Worm (Caenorhabditis elegans) whole organism, mixed stage, embryonic: Measurements from ENCODE around the gene end-1.

ENCODE experiments used
- bed-3 ChIP-seq: fragments of 200-800 bp; sonication (Bioruptor generic); optimal IDR thresholded peaks from 3 replicates; lab custom pipeline; 2018; ENCODE audit warnings: mild to moderate bottlenecking, missing genetic modification characterization, moderate library complexity, missing compliant biosample characterization
- blmp-1 ChIP-seq: fragments of 150-350 bp; optimal IDR thresholded peaks from 2 replicates; lab custom pipeline; 2014; ENCODE audit warnings: missing biosample characterization, missing genetic modification characterization
- ceh-39 ChIP-seq: fragments of 150-350 bp; optimal IDR thresholded peaks from 2 replicates; lab custom pipeline; 2014; ENCODE audit warnings: missing biosample characterization, missing genetic modification characterization
- ceh-43 ChIP-seq: fragments of 200-800 bp; sonication (Bioruptor generic); optimal IDR thresholded peaks from 2 replicates; lab custom pipeline; 2018; ENCODE audit warnings: mild to moderate bottlenecking, missing genetic modification characterization, moderate library complexity, missing compliant biosample characterization
- ceh-83 ChIP-seq: fragments of 200-800 bp; sonication (Bioruptor generic); optimal IDR thresholded peaks from 2 replicates; lab custom pipeline; 2018; ENCODE audit warnings: mild to moderate bottlenecking, missing genetic modification characterization, missing compliant biosample characterization
- cnd-1 ChIP-seq: fragments of 200-800 bp; sonication (Bioruptor generic); optimal IDR thresholded peaks from 2 replicates; lab custom pipeline; 2018; ENCODE audit warnings: mild to moderate bottlenecking, missing genetic modification characterization, missing compliant biosample characterization
- drap-1 ChIP-seq: fragments of 200-800 bp; sonication (Bioruptor generic); optimal IDR thresholded peaks from 3 replicates; lab custom pipeline; 2018; ENCODE audit warnings: mild to moderate bottlenecking, missing genetic modification characterization, missing compliant biosample characterization
- elt-1 ChIP-seq: sonication (generic microtip); optimal IDR thresholded peaks from 2 replicates; lab custom pipeline; 2017; ENCODE audit warnings: missing genetic modification characterization, mild to moderate bottlenecking, missing compliant biosample characterization, antibody characterized with exemption, moderate library complexity, borderline replicate concordance; ENCODE audit not compliant: insufficient read depth
- elt-3 ChIP-seq: fragments of 150-350 bp; optimal IDR thresholded peaks from 2 replicates; lab custom pipeline; 2014; ENCODE audit warnings: missing biosample characterization, missing genetic modification characterization
- flh-1 ChIP-seq: fragments of 200-800 bp; sonication (Bioruptor generic); optimal IDR thresholded peaks from 2 replicates; lab custom pipeline; 2018; ENCODE audit warnings: mild to moderate bottlenecking, missing genetic modification characterization, moderate library complexity, missing compliant biosample characterization
- ham-2 ChIP-seq: fragments of 200-800 bp; sonication (Bioruptor generic); optimal IDR thresholded peaks from 2 replicates; lab custom pipeline; 2018; ENCODE audit warnings: mild to moderate bottlenecking, missing genetic modification characterization, missing compliant biosample characterization
- lin-13 ChIP-seq: fragments of 150-350 bp; optimal IDR thresholded peaks from 2 replicates; lab custom pipeline; 2014; ENCODE audit warnings: missing biosample characterization, missing genetic modification characterization
- lin-32 ChIP-seq: fragments of 200-800 bp; sonication (Bioruptor generic); optimal IDR thresholded peaks from 2 replicates; lab custom pipeline; 2018; ENCODE audit warnings: mild to moderate bottlenecking, missing genetic modification characterization, missing compliant biosample characterization
- lsy-2 ChIP-seq: fragments of 150-350 bp; optimal IDR thresholded peaks from 2 replicates; lab custom pipeline; 2014; ENCODE audit warnings: missing biosample characterization, missing genetic modification characterization
- mab-5 ChIP-seq: fragments of 150-350 bp; optimal IDR thresholded peaks from 2 replicates; lab custom pipeline; 2014; ENCODE audit warnings: missing biosample characterization, missing genetic modification characterization
- nhr-12 ChIP-seq: fragments of 150-350 bp; optimal IDR thresholded peaks from 2 replicates; lab custom pipeline; 2014; ENCODE audit warnings: missing biosample characterization, missing genetic modification characterization
- nhr-237 ChIP-seq: fragments of 150-350 bp; optimal IDR thresholded peaks from 2 replicates; lab custom pipeline; 2014; ENCODE audit warnings: missing biosample characterization, missing genetic modification characterization
- nhr-28 ChIP-seq: fragments of 150-350 bp; optimal IDR thresholded peaks from 2 replicates; lab custom pipeline; 2014; ENCODE audit warnings: missing biosample characterization, missing genetic modification characterization
- nhr-76 ChIP-seq: sonication (generic microtip); optimal IDR thresholded peaks from 2 replicates; lab custom pipeline; 2017; ENCODE audit warnings: missing biosample characterization, missing genetic modification characterization
- pha-4 ChIP-seq: fragments of 150-350 bp; optimal IDR thresholded peaks from 2 replicates; lab custom pipeline; 2018; ENCODE audit warnings: missing biosample characterization, missing genetic modification reagents, missing genetic modification characterization
- sem-2 ChIP-seq: fragments of 200-800 bp; sonication (Bioruptor generic); optimal IDR thresholded peaks from 2 replicates; lab custom pipeline; 2018; ENCODE audit warnings: mild to moderate bottlenecking, missing genetic modification characterization, missing compliant biosample characterization
- sptf-1 ChIP-seq: sonication (generic microtip); optimal IDR thresholded peaks from 2 replicates; lab custom pipeline; 2017; ENCODE audit warnings: mild to moderate bottlenecking, missing genetic modification characterization, moderate library complexity, missing compliant biosample characterization
- unc-120 ChIP-seq: sonication (generic microtip); optimal IDR thresholded peaks from 2 replicates; lab custom pipeline; 2017; ENCODE audit warnings: missing genetic modification characterization, missing compliant biosample characterization; ENCODE audit not compliant: poor library complexity, severe bottlenecking
- unc-39 ChIP-seq: fragments of 150-350 bp; optimal IDR thresholded peaks from 2 replicates; lab custom pipeline; 2014; ENCODE audit warnings: missing biosample characterization, missing genetic modification characterization
- unc-62 ChIP-seq: fragments of 150-350 bp; optimal IDR thresholded peaks from 2 replicates; lab custom pipeline; 2014; ENCODE audit warnings: missing biosample characterization, missing genetic modification reagents, missing genetic modification characterization
- zip-8 ChIP-seq: fragments of 150-350 bp; optimal IDR thresholded peaks from 2 replicates; lab custom pipeline; 2014; ENCODE audit warnings: missing biosample characterization, missing genetic modification characterization
- ztf-11 ChIP-seq: fragments of 150-350 bp; optimal IDR thresholded peaks from 2 replicates; lab custom pipeline; 2014; ENCODE audit warnings: missing biosample characterization, missing genetic modification characterization

Gene end-1

ce11 chrV:13946385-13947019, 38.4 kb upstream of the end-1 start, which contains the start of the genes srx-10 and clec-226:
Gene srx-10, minus strand, starts transcription at chrV:13946485.
Gene clec-226, plus strand, starts transcription at chrV:13946969.
- TF ChIP-seq ceh-43 (GFP tag; lab: Kevin White, UChicago) (no peak), pha-4 (tag; lab: Kevin White, UChicago) (no peak), lsy-2 (tag; lab: Kevin White, UChicago) (no peak), ham-2 (GFP tag; lab: Kevin White, UChicago) (no peak), nhr-28 (tag; lab: Kevin White, UChicago) (no peak), flh-1 (GFP tag; lab: Kevin White, UChicago) (no peak), zip-8 (tag; lab: Kevin White, UChicago) (no peak)
- TF ChIP-seq, all 35 proteins: peak for 0

ce11 chrV:13949010-13949409, 35.9 kb upstream of the end-1 start, which contains the start of gene R10D12.6:
Gene R10D12.6, plus strand, starts transcription at chrV:13949310.
- TF ChIP-seq lin-32 (no peak), nhr-76 (no peak), sem-2 (no peak), pha-4 (tag; lab: Kevin White, UChicago) (no peak), lin-13 (tag; lab: Kevin White, UChicago) (no peak), mab-5 (no peak), cnd-1 (tag; lab: Kevin White, UChicago) (no peak), ham-2 (GFP tag; lab: Kevin White, UChicago) (no peak), nhr-12 (tag; lab: Kevin White, UChicago) (no peak), sptf-1 (tag; lab: Kevin White, UChicago) (no peak), unc-120 (tag; lab: Kevin White, UChicago) (no peak), elt-3 (tag; lab: Kevin White, UChicago) (no peak), elt-1 (tag; lab: Kevin White, UChicago) (no peak), lsy-2 (tag; lab: Kevin White, UChicago) (no peak), blmp-1 (tag; lab: Kevin White, UChicago) (no peak), ztf-11 (no peak), bed-3 (GFP tag; lab: Kevin White, UChicago) (no peak), zip-8 (tag; lab: Kevin White, UChicago) (no peak), nhr-28 (tag; lab: Kevin White, UChicago) (no peak)

- TF ChIP-seq elt-1 (tag; lab: Kevin White, UChicago) = no peak
- no peak for TF ChIP-seq lin-32
- TF ChIP-seq nhr-237 (tag; lab: Kevin White, UChicago) = no peak
- no peak for TF ChIP-seq pha-4 (tag; lab: Kevin White, UChicago)
Measured at ce11 chrV:13949752-13950151, 35.2 kb upstream of the end-1 start, which contains the start of gene R10D12.7. Gene R10D12.7, plus strand, starts transcription at chrV:13950052.

ce11 chrV:13953191-13953590, 31.7 kb upstream of the end-1 start, which contains the start of gene R10D12.8:
Gene R10D12.8, minus strand, starts transcription at chrV:13953291.
- no peak for TF ChIP-seq bed-3 (GFP tag; lab: Kevin White, UChicago)
- TF ChIP-seq elt-1 (tag; lab: Kevin White, UChicago) = peak; percentile 78

- no peak for TF ChIP-seq unc-39 (tag; lab: Kevin White, UChicago)
- TF ChIP-seq nhr-12 (tag; lab: Kevin White, UChicago) = no peak
- TF ChIP-seq drap-1 (GFP tag; lab: Kevin White, UChicago) = no peak
- TF ChIP-seq sem-2 = no peak
- TF ChIP-seq sptf-1 (tag; lab: Kevin White, UChicago) = no peak
- TF ChIP-seq ceh-39 (tag; lab: Kevin White, UChicago) = no peak
- no peak for TF ChIP-seq ham-2 (GFP tag; lab: Kevin White, UChicago)
- no peak for TF ChIP-seq unc-62 (GFP tag; lab: Kevin White, UChicago)
- no peak for TF ChIP-seq unc-120 (tag; lab: Kevin White, UChicago)
- no peak for TF ChIP-seq lin-13 (tag; lab: Kevin White, UChicago)
- no peak for TF ChIP-seq nhr-237 (tag; lab: Kevin White, UChicago)
- no peak for TF ChIP-seq ceh-83
Measured at ce11 chrV:13954056-13954455, 30.9 kb upstream of the end-1 start, which contains the start of gene swt-6. Gene swt-6, plus strand, starts transcription at chrV:13954356.
